Worm (Caenorhabditis elegans) whole organism, mixed stage, embryonic: ENCODE measurements around the gene F19B6.1.

ENCODE experiments used
- elt-1 ChIP-seq: sonication (generic microtip); optimal IDR thresholded peaks from 2 replicates; lab custom pipeline; 2017; ENCODE audit warnings: missing genetic modification characterization, mild to moderate bottlenecking, missing compliant biosample characterization, antibody characterized with exemption, moderate library complexity, borderline replicate concordance; ENCODE audit not compliant: insufficient read depth
- unc-39 ChIP-seq: fragments of 150-350 bp; optimal IDR thresholded peaks from 2 replicates; lab custom pipeline; 2014; ENCODE audit warnings: missing biosample characterization, missing genetic modification characterization

- TF ChIP-seq unc-39 (tag; lab: Kevin White, UChicago) (no peak), elt-1 (tag; lab: Kevin White, UChicago) (no peak)
Measured at ce11 chrIV:12290744-12291143, 45.1 kb downstream of the F19B6.1 start, which contains the start of gene C42C1.8.
